Worm (Caenorhabditis elegans) whole organism, L4 larva: ENCODE results near the gene F42A6.5.
A peak's percentile ranks its signal among the peaks of the same experiment; 100 is the strongest.

Experiments used
- R02D3.7 ChIP-seq: fragments of 150-350 bp; sonication (generic microtip); optimal IDR thresholded peaks from 3 replicates; lab custom pipeline; 2014; ENCODE audit warnings: missing biosample characterization, missing genetic modification characterization
- T20F7.1 ChIP-seq: fragments of 200-800 bp; sonication (Bioruptor generic); optimal IDR thresholded peaks from 2 replicates; lab custom pipeline; 2018; ENCODE audit warnings: mild to moderate bottlenecking, missing genetic modification characterization, missing compliant biosample characterization
- T26A8.4 ChIP-seq: fragments of 200-800 bp; sonication (Bioruptor generic); IDR thresholded peaks from 2 replicates; pipeline ENCODE4 v1.3.6; 2022; ENCODE audit warnings: missing genetic modification characterization, missing compliant biosample characterization
- Y48G9A.11 ChIP-seq: fragments of 200-800 bp; sonication (Bioruptor generic); IDR thresholded peaks from 2 replicates; pipeline ENCODE4 v1.3.6; 2022; ENCODE audit warnings: missing genetic modification reagents, missing genetic modification characterization, missing compliant biosample characterization
- aha-1 ChIP-seq: fragments of 150-350 bp; peaks from one replicate; lab custom pipeline; 2014; ENCODE audit warnings: missing biosample characterization, missing genetic modification characterization
- arid-1 ChIP-seq: fragments of 200-800 bp; sonication (Bioruptor generic); conservative IDR thresholded peaks from 2 replicates; pipeline ENCODE4 v1.3.6; 2022; ENCODE audit warnings: missing genetic modification reagents, missing genetic modification characterization, missing compliant biosample characterization
- ceh-32 ChIP-seq: sonication (generic microtip); optimal IDR thresholded peaks from 2 replicates; lab custom pipeline; 2016; ENCODE audit warnings: mild to moderate bottlenecking, missing genetic modification characterization, missing compliant biosample characterization; ENCODE audit not compliant: poor library complexity
- ceh-82 ChIP-seq: sonication (generic microtip); optimal IDR thresholded peaks from 2 replicates; lab custom pipeline; 2017; ENCODE audit warnings: missing biosample characterization, missing genetic modification characterization
- ces-1 ChIP-seq: fragments of 150-350 bp; sonication (generic microtip); optimal IDR thresholded peaks from 4 replicates; lab custom pipeline; 2014; ENCODE audit warnings: missing biosample characterization, missing genetic modification reagents, missing genetic modification characterization
- ctbp-1 ChIP-seq: fragments of 200-800 bp; sonication (Bioruptor generic); IDR thresholded peaks from 2 replicates; pipeline ENCODE4 v1.3.6; 2022; ENCODE audit warnings: missing genetic modification reagents, missing genetic modification characterization, missing compliant biosample characterization
- daf-16 ChIP-seq, 3 experiments: sonication (generic microtip); optimal IDR thresholded peaks; 2 replicates each; lab custom pipeline; 2016 to 2017; ENCODE audit warnings: missing genetic modification characterization in 3 of 3, missing genetic modification reagents in 3 of 3, mild to moderate bottlenecking in 2 of 3, missing compliant biosample characterization in 2 of 3, missing biosample characterization in 1 of 3, moderate library complexity in 1 of 3
- daf-19 ChIP-seq: fragments of 200-800 bp; sonication (Bioruptor generic); conservative IDR thresholded peaks from 2 replicates; pipeline ENCODE4 v1.3.6; 2022; ENCODE audit warnings: missing genetic modification characterization, missing compliant biosample characterization
- egl-27 ChIP-seq: sonication (generic microtip); optimal IDR thresholded peaks from 3 replicates; lab custom pipeline; 2017; ENCODE audit warnings: missing biosample characterization, missing genetic modification reagents, missing genetic modification characterization
- egl-43 ChIP-seq: fragments of 200-800 bp; sonication (Bioruptor generic); IDR thresholded peaks from 2 replicates; pipeline ENCODE4 v1.3.6; 2022; ENCODE audit warnings: missing genetic modification reagents, missing genetic modification characterization, missing compliant biosample characterization
- fkh-10 ChIP-seq: fragments of 150-350 bp; optimal IDR thresholded peaks from 2 replicates; lab custom pipeline; 2014; ENCODE audit warnings: missing biosample characterization, missing genetic modification reagents, missing genetic modification characterization
- jun-1 ChIP-seq: fragments of 150-350 bp; optimal IDR thresholded peaks from 2 replicates; lab custom pipeline; 2014; ENCODE audit warnings: missing biosample characterization, missing genetic modification reagents, missing genetic modification characterization
- lim-7 ChIP-seq: fragments of 200-800 bp; sonication (Bioruptor generic); IDR thresholded peaks from 2 replicates; pipeline ENCODE4 v1.3.6; 2022; ENCODE audit warnings: missing genetic modification characterization, missing compliant biosample characterization
- lin-1 ChIP-seq: fragments of 200-800 bp; sonication (Bioruptor generic); IDR thresholded peaks from 2 replicates; pipeline ENCODE4 v1.3.6; 2022; ENCODE audit warnings: missing genetic modification reagents, missing genetic modification characterization, missing compliant biosample characterization
- lin-13 ChIP-seq: fragments of 150-350 bp; optimal IDR thresholded peaks from 2 replicates; lab custom pipeline; 2014; ENCODE audit warnings: missing biosample characterization, missing genetic modification reagents, missing genetic modification characterization
- lin-15B ChIP-seq: fragments of 150-350 bp; sonication (generic microtip); optimal IDR thresholded peaks from 3 replicates; lab custom pipeline; 2014; ENCODE audit warnings: missing biosample characterization, missing genetic modification characterization
- lin-38 ChIP-seq: fragments of 200-800 bp; sonication (Bioruptor generic); IDR thresholded peaks from 2 replicates; pipeline ENCODE4 v1.3.6; 2022; ENCODE audit warnings: missing genetic modification reagents, missing genetic modification characterization, missing compliant biosample characterization
- lsy-2 ChIP-seq, 2 experiments: fragments of 150-350 bp in 1 of 2; sonication (generic microtip) in 1 of 2; optimal IDR thresholded peaks; 2 replicates each; lab custom pipeline; 2014 to 2017; ENCODE audit warnings: missing biosample characterization in 2 of 2, missing genetic modification characterization in 2 of 2
- madf-9 ChIP-seq: fragments of 200-800 bp; sonication (Bioruptor generic); conservative IDR thresholded peaks from 2 replicates; pipeline ENCODE4 v1.3.6; 2022; ENCODE audit warnings: missing genetic modification reagents, missing genetic modification characterization, missing compliant biosample characterization
- mes-2 ChIP-seq: sonication (generic microtip); optimal IDR thresholded peaks from 2 replicates; lab custom pipeline; 2016; ENCODE audit warnings: missing genotype, mild to moderate bottlenecking, missing genetic modification characterization, missing compliant biosample characterization; ENCODE audit not compliant: poor library complexity, severe bottlenecking
- nhr-102 ChIP-seq: sonication (generic microtip); optimal IDR thresholded peaks from 2 replicates; lab custom pipeline; 2016; ENCODE audit warnings: mild to moderate bottlenecking, missing genetic modification characterization, moderate library complexity, missing compliant biosample characterization
- nhr-41 ChIP-seq: fragments of 200-800 bp; sonication (Bioruptor generic); IDR thresholded peaks from 2 replicates; pipeline ENCODE4 v1.3.6; 2022; ENCODE audit warnings: missing genetic modification reagents, missing genetic modification characterization, missing compliant biosample characterization
- nhr-42 ChIP-seq: fragments of 200-800 bp; sonication (Bioruptor generic); IDR thresholded peaks from 2 replicates; pipeline ENCODE4 v1.3.6; 2022; ENCODE audit warnings: missing genetic modification characterization, missing compliant biosample characterization
- nhr-48 ChIP-seq: sonication (generic microtip); optimal IDR thresholded peaks from 2 replicates; lab custom pipeline; 2016; ENCODE audit warnings: mild to moderate bottlenecking, missing genetic modification characterization, missing compliant biosample characterization
- nhr-77 ChIP-seq: fragments of 150-350 bp; optimal IDR thresholded peaks from 2 replicates; lab custom pipeline; 2014; ENCODE audit warnings: missing biosample characterization, missing genetic modification characterization
- pha-4 ChIP-seq, 2 experiments: fragments of 150-350 bp in 1 of 2; fragments of 200-800 bp in 1 of 2; sonication (Bioruptor generic) in 1 of 2; IDR thresholded peaks in 1 of 2; optimal IDR thresholded peaks in 1 of 2; 2 replicates each; pipeline versions ENCODE4 v1.3.6 to Lab custom; 2014 to 2022; ENCODE audit warnings: missing genetic modification characterization in 2 of 2, missing genetic modification reagents in 2 of 2, missing biosample characterization in 1 of 2, missing compliant biosample characterization in 1 of 2
- php-3 ChIP-seq: fragments of 200-800 bp; sonication (Bioruptor generic); IDR thresholded peaks from 2 replicates; pipeline ENCODE4 v1.3.6; 2022; ENCODE audit warnings: missing genetic modification reagents, missing genetic modification characterization, missing compliant biosample characterization
- pqm-1 ChIP-seq: sonication (generic microtip); optimal IDR thresholded peaks from 2 replicates; lab custom pipeline; 2017; ENCODE audit warnings: missing biosample characterization, missing genetic modification characterization
- rbr-2 ChIP-seq: sonication (generic microtip); optimal IDR thresholded peaks from 2 replicates; lab custom pipeline; 2016; ENCODE audit warnings: missing genotype, missing genetic modification characterization, missing compliant biosample characterization
- set-16 ChIP-seq: fragments of 200-800 bp; sonication (Bioruptor generic); IDR thresholded peaks from 2 replicates; pipeline ENCODE4 v1.3.6; 2022; ENCODE audit warnings: missing genetic modification reagents, missing genetic modification characterization, missing compliant biosample characterization
- skn-1 ChIP-seq: fragments of 150-350 bp; optimal IDR thresholded peaks from 2 replicates; lab custom pipeline; 2014; ENCODE audit warnings: missing biosample characterization, missing genetic modification characterization
- snpc-1.2 ChIP-seq: fragments of 200-800 bp; sonication (Bioruptor generic); IDR thresholded peaks from 2 replicates; pipeline ENCODE4 v1.3.6; 2022; ENCODE audit warnings: missing genetic modification reagents, missing genetic modification characterization, missing compliant biosample characterization
- spr-1 ChIP-seq: sonication (generic microtip); optimal IDR thresholded peaks from 2 replicates; lab custom pipeline; 2016; ENCODE audit warnings: mild to moderate bottlenecking, missing genetic modification characterization, missing compliant biosample characterization
- spr-3 ChIP-seq: fragments of 200-800 bp; sonication (Bioruptor generic); optimal IDR thresholded peaks from 2 replicates; lab custom pipeline; 2018; ENCODE audit warnings: mild to moderate bottlenecking, missing genetic modification characterization, missing compliant biosample characterization
- unc-130 ChIP-seq: sonication (generic microtip); optimal IDR thresholded peaks from 2 replicates; lab custom pipeline; 2016; ENCODE audit warnings: missing genetic modification reagents, missing genetic modification characterization, missing compliant biosample characterization
- unc-62 ChIP-seq, 3 experiments: fragments of 150-350 bp in 1 of 3; sonication (generic microtip); optimal IDR thresholded peaks in 2 of 3; peaks in 1 of 3; 1 replicate in 1 of 3; 2 replicates in 2 of 3; lab custom pipeline; 2014 to 2017; ENCODE audit warnings: missing biosample characterization in 3 of 3, missing genetic modification characterization in 3 of 3, missing genetic modification reagents in 3 of 3, missing genotype in 1 of 3

F42A6.5 gene

ce11 chrIV:3349977-3350580 lies 18.4 kb upstream of the F42A6.5 start, which contains the start of gene elks-1:
TSS of gene elks-1 (minus strand) at chrIV:3350027.
- TF ChIP-seq spr-3 (GFP tag; lab: Kevin White, UChicago) (no peak), pqm-1 (no peak), set-16 (GFP tag; lab: Robert Waterston, UW) (0 out of 2 replicates have a peak, but pooled peaks have one; percentile 9), pha-4 (GFP tag; IDR thresholded peaks at IDR 0.05; lab: Robert Waterston, UW) (no peak), pha-4 (tag; optimal IDR thresholded peaks at IDR 0.05; lab: Kevin White, UChicago) (peak; percentile 2), spr-1 (no peak), lin-13 (GFP tag; lab: Kevin White, UChicago) (no peak), nhr-41 (GFP tag; lab: Robert Waterston, UW) (no peak), ceh-32 (no peak), nhr-42 (no peak), mes-2 (tag; lab: Kevin White, UChicago) (peak; percentile 49), madf-9 (GFP tag; lab: Robert Waterston, UW) (peak; percentile 14; the same call in 1 of the 2 replicates)

- TF ChIP-seq set-16 (GFP tag; lab: Robert Waterston, UW) = peak; percentile 69
- no peak for TF ChIP-seq ces-1
Observed at ce11 chrIV:3348334-3348733, 16.7 kb upstream of the F42A6.5 start.

- TF ChIP-seq nhr-42 = no peak
- TF ChIP-seq set-16 (GFP tag; lab: Robert Waterston, UW) = peak; percentile 20; the same call in 1 of the 2 replicates
- no peak for TF ChIP-seq lin-38
- no peak for TF ChIP-seq ceh-82 (tag; lab: Kevin White, UChicago)
- no peak for TF ChIP-seq rbr-2 (tag; lab: Kevin White, UChicago)
- TF ChIP-seq spr-1 = no peak
- no peak for TF ChIP-seq T20F7.1 (GFP tag; lab: Kevin White, UChicago)
- peak; percentile 96 for TF ChIP-seq aha-1 (tag; lab: Kevin White, UChicago)
Observed at ce11 chrIV:3345484-3345883, 13.8 kb upstream of the F42A6.5 start.

ce11 chrIV:3341170-3341569 lies 9.5 kb upstream of the F42A6.5 start, which contains the start of gene F42A6.2:
TSS of gene F42A6.2 (plus strand) at chrIV:3341470.
- no peak for TF ChIP-seq nhr-77 (tag; lab: Kevin White, UChicago)
- peak; percentile 18 for TF ChIP-seq aha-1 (tag; lab: Kevin White, UChicago)

- no peak for TF ChIP-seq php-3
- TF ChIP-seq jun-1 = no peak
- TF ChIP-seq T26A8.4 = peak; percentile 24
- TF ChIP-seq skn-1 (tag; lab: Kevin White, UChicago) = no peak
- no peak for TF ChIP-seq lin-15B (tag; lab: Kevin White, UChicago)
- TF ChIP-seq ctbp-1 (GFP tag; lab: Robert Waterston, UW) = no peak
- no peak for TF ChIP-seq Y48G9A.11
- TF ChIP-seq egl-27 (tag; lab: Kevin White, UChicago) = no peak
- TF ChIP-seq lim-7 (GFP tag; lab: Robert Waterston, UW) = no peak
- peak; percentile 63 for TF ChIP-seq fkh-10 (GFP tag; lab: Kevin White, UChicago)
- peak; percentile 26 for TF ChIP-seq unc-130 (GFP tag; lab: Kevin White, UChicago)
- peak in 1 of 2 experiments; percentile 14 for TF ChIP-seq daf-16 (GFP tag; optimal IDR thresholded peaks at IDR 0.05; lab: Kevin White, UChicago)
- TF ChIP-seq daf-16 (tag; optimal IDR thresholded peaks at IDR 0.05; lab: Kevin White, UChicago) = peak; percentile 50
- peak; percentile 40 to 95 for TF ChIP-seq lsy-2 (tag; optimal IDR thresholded peaks at IDR 0.05; lab: Kevin White, UChicago)
- TF ChIP-seq lin-1 = no peak
- TF ChIP-seq daf-19 = no peak
- peak; percentile 61 for TF ChIP-seq spr-1
- TF ChIP-seq egl-43 (GFP tag; lab: Robert Waterston, UW) = no peak
- TF ChIP-seq rbr-2 (tag; lab: Kevin White, UChicago) = peak; percentile 76
- TF ChIP-seq nhr-48 (tag; lab: Kevin White, UChicago) = no peak
- peak; percentile 61 for TF ChIP-seq nhr-102
- TF ChIP-seq arid-1 (GFP tag; lab: Robert Waterston, UW) = peak; percentile 65
- no peak for TF ChIP-seq R02D3.7
- no peak for TF ChIP-seq unc-62 (GFP tag; optimal IDR thresholded peaks at IDR 0.05 in 1 of 2; lab: Kevin White, UChicago)
- no peak for TF ChIP-seq unc-62 (tag; optimal IDR thresholded peaks at IDR 0.05; lab: Kevin White, UChicago)
- TF ChIP-seq snpc-1.2 (GFP tag; lab: Robert Waterston, UW) = no peak
- peak; percentile 30; the same call in 1 of the 2 replicates for TF ChIP-seq pha-4 (GFP tag; IDR thresholded peaks at IDR 0.05; lab: Robert Waterston, UW)
- no peak for TF ChIP-seq pha-4 (tag; optimal IDR thresholded peaks at IDR 0.05; lab: Kevin White, UChicago)
Observed at ce11 chrIV:3338676-3339075, 7.0 kb upstream of the F42A6.5 start, which contains the start of gene hrpa-1. TSS of gene hrpa-1 (minus strand) at chrIV:3338867.
